Fruit fly (Drosophila melanogaster) whole organism, embryonic: ENCODE measurements around the gene CG6567.
A peak's percentile ranks its signal among the peaks of the same experiment; 100 is the strongest.

Source experiments
- BEAF-32 ChIP-seq: fragments of 200-800 bp; sonication (Bioruptor generic); optimal IDR thresholded peaks from 3 replicates; lab custom pipeline; 2017; ENCODE audit warnings: missing biosample characterization, missing genetic modification characterization, mild to moderate bottlenecking, moderate library complexity, missing genetic modification reagents
- Blimp-1 ChIP-seq: fragments of 200-800 bp; sonication (Bioruptor generic); optimal IDR thresholded peaks from 3 replicates; lab custom pipeline; 2018; ENCODE audit warnings: missing biosample characterization, missing genetic modification characterization, mild to moderate bottlenecking, moderate library complexity, missing genetic modification reagents
- CG10147 ChIP-seq: fragments of 200-800 bp; sonication (Bioruptor generic); optimal IDR thresholded peaks from 2 replicates; lab custom pipeline; 2019; ENCODE audit warnings: missing biosample characterization, mild to moderate bottlenecking, missing genetic modification characterization, moderate library complexity
- CG10267 ChIP-seq: fragments of 200-800 bp; sonication (Bioruptor generic); optimal IDR thresholded peaks from 2 replicates; lab custom pipeline; 2018; ENCODE audit warnings: missing biosample characterization, mild to moderate bottlenecking, missing genetic modification characterization, moderate library complexity
- CG10543 ChIP-seq: fragments of 200-800 bp; sonication (Bioruptor generic); optimal IDR thresholded peaks from 3 replicates; lab custom pipeline; 2017; ENCODE audit warnings: missing biosample characterization, mild to moderate bottlenecking, missing genetic modification characterization, moderate library complexity
- CG11504 ChIP-seq: fragments of 200-800 bp; sonication (Bioruptor generic); optimal IDR thresholded peaks from 3 replicates; lab custom pipeline; 2019; ENCODE audit warnings: missing biosample characterization, mild to moderate bottlenecking, missing genetic modification characterization, moderate library complexity
- CG12391 ChIP-seq: fragments of 200-800 bp; sonication (Bioruptor generic); optimal IDR thresholded peaks from 3 replicates; lab custom pipeline; 2018; ENCODE audit warnings: missing biosample characterization, mild to moderate bottlenecking, missing genetic modification characterization, moderate library complexity
- CG13287 ChIP-seq: fragments of 200-800 bp; sonication (Bioruptor generic); IDR thresholded peaks from 2 replicates; pipeline ENCODE4 v1.3.6; 2022; ENCODE audit warnings: missing biosample characterization, missing genetic modification characterization; ENCODE audit not compliant: partially characterized antibody
- CG15269 ChIP-seq: fragments of 200-800 bp; sonication (Bioruptor generic); optimal IDR thresholded peaks from 2 replicates; lab custom pipeline; 2018; ENCODE audit warnings: missing biosample characterization, mild to moderate bottlenecking, missing genetic modification characterization, moderate library complexity
- CG15696 ChIP-seq: fragments of 200-800 bp; sonication (Bioruptor generic); optimal IDR thresholded peaks from 2 replicates; lab custom pipeline; 2019; ENCODE audit warnings: missing biosample characterization, mild to moderate bottlenecking, missing genetic modification characterization, moderate library complexity
- CG1647 ChIP-seq: fragments of 200-800 bp; sonication (Bioruptor generic); optimal IDR thresholded peaks from 3 replicates; lab custom pipeline; 2016; ENCODE audit warnings: missing biosample characterization, missing genetic modification characterization
- CG17802 ChIP-seq: fragments of 200-800 bp; sonication (Bioruptor generic); optimal IDR thresholded peaks from 2 replicates; lab custom pipeline; 2018; ENCODE audit warnings: missing biosample characterization, mild to moderate bottlenecking, missing genetic modification characterization, moderate library complexity
- CG18619 ChIP-seq: fragments of 200-800 bp; sonication (Bioruptor generic); optimal IDR thresholded peaks from 3 replicates; lab custom pipeline; 2017; ENCODE audit warnings: missing biosample characterization, mild to moderate bottlenecking, missing genetic modification characterization
- CG31365 ChIP-seq: fragments of 200-800 bp; sonication (Bioruptor generic); optimal IDR thresholded peaks from 2 replicates; lab custom pipeline; 2018; ENCODE audit warnings: missing biosample characterization, mild to moderate bottlenecking, missing genetic modification characterization
- CG31441 ChIP-seq: fragments of 200-800 bp; sonication (Bioruptor generic); IDR thresholded peaks from 2 replicates; pipeline ENCODE4 v1.3.6; 2022; ENCODE audit warnings: missing biosample characterization, missing genetic modification characterization
- CG3163 ChIP-seq: fragments of 200-800 bp; sonication (Bioruptor generic); optimal IDR thresholded peaks from 3 replicates; lab custom pipeline; 2016; ENCODE audit warnings: missing biosample characterization, missing genetic modification characterization
- CG3281 ChIP-seq: fragments of 200-800 bp; sonication (Bioruptor generic); optimal IDR thresholded peaks from 3 replicates; lab custom pipeline; 2017; ENCODE audit warnings: missing biosample characterization, mild to moderate bottlenecking, missing genetic modification characterization
- CG3407 ChIP-seq: fragments of 200-800 bp; sonication (Bioruptor generic); optimal IDR thresholded peaks from 2 replicates; lab custom pipeline; 2018; ENCODE audit warnings: missing biosample characterization, mild to moderate bottlenecking, missing genetic modification characterization
- CG6272 ChIP-seq: fragments of 200-800 bp; sonication (Bioruptor generic); IDR thresholded peaks from 2 replicates; pipeline ENCODE4 v1.3.6; 2022; ENCODE audit warnings: missing biosample characterization, missing genetic modification characterization
- CG8290 ChIP-seq, 3 experiments: fragments of 200-800 bp; sonication (Bioruptor generic); optimal IDR thresholded peaks; 2 replicates each; lab custom pipeline; 2016 to 2019; ENCODE audit warnings: missing biosample characterization in 3 of 3, missing genetic modification characterization in 3 of 3, mild to moderate bottlenecking in 2 of 3, moderate library complexity in 1 of 3
- CG9437 ChIP-seq: fragments of 200-800 bp; sonication (Bioruptor generic); optimal IDR thresholded peaks from 2 replicates; lab custom pipeline; 2018; ENCODE audit warnings: missing biosample characterization, mild to moderate bottlenecking, missing genetic modification characterization
- CG9932 ChIP-seq: fragments of 200-800 bp; sonication (Bioruptor generic); IDR thresholded peaks from 2 replicates; pipeline ENCODE4 v1.3.6; 2022; ENCODE audit warnings: missing biosample characterization, missing genetic modification characterization
- Camta ChIP-seq: fragments of 200-800 bp; sonication (Bioruptor generic); optimal IDR thresholded peaks from 2 replicates; lab custom pipeline; 2016; ENCODE audit warnings: missing biosample characterization, missing genetic modification characterization
- D19B ChIP-seq: fragments of 200-800 bp; sonication (Bioruptor generic); optimal IDR thresholded peaks from 2 replicates; lab custom pipeline; 2017; ENCODE audit warnings: missing biosample characterization, mild to moderate bottlenecking, missing genetic modification characterization
- HLH54F ChIP-seq: fragments of 200-800 bp; sonication (Bioruptor generic); optimal IDR thresholded peaks from 3 replicates; lab custom pipeline; 2016; ENCODE audit warnings: missing biosample characterization, missing genetic modification characterization
- HLHmδ ChIP-seq: fragments of 200-800 bp; sonication (Bioruptor generic); optimal IDR thresholded peaks from 2 replicates; lab custom pipeline; 2018; ENCODE audit warnings: missing biosample characterization, mild to moderate bottlenecking, missing genetic modification characterization, moderate library complexity
- HmgZ ChIP-seq: fragments of 200-800 bp; sonication (Bioruptor generic); optimal IDR thresholded peaks from 2 replicates; lab custom pipeline; 2018; ENCODE audit warnings: missing biosample characterization, mild to moderate bottlenecking, missing genetic modification characterization
- Hr3 ChIP-seq: fragments of 200-800 bp; sonication (Bioruptor generic); optimal IDR thresholded peaks from 3 replicates; lab custom pipeline; 2016; ENCODE audit warnings: missing biosample characterization, missing genetic modification characterization
- MESR4 ChIP-seq: fragments of 200-800 bp; sonication (Bioruptor generic); optimal IDR thresholded peaks from 2 replicates; lab custom pipeline; 2018; ENCODE audit warnings: missing biosample characterization, mild to moderate bottlenecking, missing genetic modification characterization, moderate library complexity
- Pdp1 ChIP-seq, 2 experiments: fragments of 200-800 bp; sonication (Bioruptor generic); optimal IDR thresholded peaks; 3 replicates each; lab custom pipeline; 2016; ENCODE audit warnings: missing biosample characterization in 2 of 2, missing genetic modification characterization in 2 of 2, mild to moderate bottlenecking in 1 of 2, moderate library complexity in 1 of 2
- Rfx ChIP-seq: fragments of 200-800 bp; sonication (Bioruptor generic); IDR thresholded peaks from 2 replicates; pipeline ENCODE4 v1.3.6; 2022; ENCODE audit warnings: missing biosample characterization, missing genetic modification characterization
- YL-1 ChIP-seq: fragments of 200-800 bp; sonication (Bioruptor generic); optimal IDR thresholded peaks from 3 replicates; lab custom pipeline; 2017; ENCODE audit warnings: missing biosample characterization, mild to moderate bottlenecking, missing genetic modification characterization
- amos ChIP-seq: fragments of 200-800 bp; sonication (Bioruptor generic); IDR thresholded peaks from 2 replicates; pipeline ENCODE4 v1.3.6; 2022; ENCODE audit warnings: missing biosample characterization, missing genetic modification characterization; ENCODE audit not compliant: partially characterized antibody
- ap ChIP-seq: fragments of 200-800 bp; sonication (Bioruptor generic); IDR thresholded peaks from 2 replicates; pipeline ENCODE4 v1.3.6; 2022; ENCODE audit warnings: missing biosample characterization, missing genetic modification characterization
- az2 ChIP-seq: fragments of 200-800 bp; sonication (Bioruptor generic); optimal IDR thresholded peaks from 3 replicates; lab custom pipeline; 2016; ENCODE audit warnings: missing biosample characterization, missing genetic modification characterization
- bbx ChIP-seq: fragments of 200-800 bp; sonication (Bioruptor generic); IDR thresholded peaks from 2 replicates; pipeline ENCODE4 v1.3.6; 2022; ENCODE audit warnings: missing biosample characterization, missing genetic modification characterization; ENCODE audit not compliant: partially characterized antibody
- bigmax ChIP-seq: fragments of 200-800 bp; sonication (Bioruptor generic); optimal IDR thresholded peaks from 2 replicates; lab custom pipeline; 2018; ENCODE audit warnings: missing biosample characterization, mild to moderate bottlenecking, missing genetic modification characterization
- chif ChIP-seq, 2 experiments: fragments of 200-800 bp; sonication (Bioruptor generic); optimal IDR thresholded peaks; 3 replicates each; lab custom pipeline; 2016; ENCODE audit warnings: missing biosample characterization in 2 of 2, missing genetic modification characterization in 2 of 2
- danr ChIP-seq: fragments of 200-800 bp; sonication (Bioruptor generic); IDR thresholded peaks from 2 replicates; pipeline ENCODE4 v1.3.6; 2022; ENCODE audit warnings: missing biosample characterization, missing genetic modification characterization
- ftz-f1 ChIP-seq: fragments of 200-800 bp; sonication (Bioruptor generic); optimal IDR thresholded peaks from 2 replicates; lab custom pipeline; 2016; ENCODE audit warnings: missing biosample characterization, missing genetic modification characterization
- gem ChIP-seq: fragments of 200-800 bp; sonication (Bioruptor generic); optimal IDR thresholded peaks from 2 replicates; lab custom pipeline; 2019; ENCODE audit warnings: missing biosample characterization, mild to moderate bottlenecking, missing genetic modification characterization, moderate library complexity
- ken ChIP-seq: fragments of 200-800 bp; sonication (Bioruptor generic); IDR thresholded peaks from 3 replicates; pipeline ENCODE4 v1.3.6; 2022; ENCODE audit warnings: missing biosample characterization, missing genetic modification characterization
- kni ChIP-seq: fragments of 200-800 bp; sonication (Bioruptor generic); optimal IDR thresholded peaks from 3 replicates; lab custom pipeline; 2017; ENCODE audit warnings: mild to moderate bottlenecking, missing biosample characterization, missing genetic modification reagents, missing genetic modification characterization
- oc ChIP-seq: fragments of 200-800 bp; sonication (Bioruptor generic); optimal IDR thresholded peaks from 2 replicates; lab custom pipeline; 2018; ENCODE audit warnings: missing biosample characterization, mild to moderate bottlenecking, missing genetic modification characterization, moderate library complexity
- stwl ChIP-seq: fragments of 200-800 bp; sonication (Bioruptor generic); optimal IDR thresholded peaks from 3 replicates; lab custom pipeline; 2018; ENCODE audit warnings: missing biosample characterization, mild to moderate bottlenecking, missing genetic modification characterization, moderate library complexity
- tll ChIP-seq, 2 experiments: fragments of 200-800 bp in 1 of 2; fragments of >200 bp in 1 of 2; sonication (Bioruptor generic) in 1 of 2; optimal IDR thresholded peaks; 2 replicates each; lab custom pipeline; 2017 to 2019; ENCODE audit warnings: missing biosample characterization in 2 of 2, missing genetic modification characterization in 2 of 2, mild to moderate bottlenecking in 1 of 2, moderate library complexity in 1 of 2
- wor ChIP-seq: fragments of 200-800 bp; sonication (Bioruptor generic); IDR thresholded peaks from 2 replicates; pipeline ENCODE4 v1.3.6; 2022; ENCODE audit warnings: missing biosample characterization, missing genetic modification characterization

The CG6567 gene

DNA sequence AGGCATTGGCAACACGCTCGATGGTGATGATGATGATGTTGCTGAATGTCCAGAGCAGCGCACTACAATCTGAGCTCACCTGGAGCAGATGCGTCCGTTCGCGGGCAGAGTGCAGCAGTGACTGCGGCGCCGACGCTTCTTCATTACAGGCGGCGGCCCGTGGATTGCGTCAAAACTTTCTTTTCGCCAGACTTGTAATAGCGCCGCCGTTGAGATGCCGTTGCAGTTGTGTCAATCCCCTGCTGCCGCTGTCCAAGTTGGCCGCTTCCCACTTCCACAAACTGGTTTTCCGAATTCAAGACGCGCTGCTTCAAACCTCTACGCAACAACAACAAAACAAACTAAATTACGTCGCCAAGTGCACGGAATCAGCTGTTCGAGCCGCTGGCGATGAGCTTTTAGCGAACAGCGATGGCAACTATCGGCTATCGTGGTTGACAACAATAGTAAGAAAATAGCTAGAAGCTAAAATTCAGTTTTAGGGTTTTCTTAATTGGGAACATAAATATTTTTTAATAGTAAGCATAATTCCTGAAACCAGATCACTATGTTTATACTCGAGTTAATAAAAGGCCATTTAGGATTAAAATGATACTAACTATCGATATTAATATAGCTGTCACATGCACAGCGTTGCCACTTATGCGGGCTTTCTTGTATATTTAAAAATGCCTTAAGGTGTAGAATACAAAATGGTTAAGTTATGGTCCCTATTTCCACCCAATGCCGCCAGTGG lies 27.7 kb upstream of the CG6567 start, which contains the start of gene Tpc1 (continued):
- TF ChIP-seq BEAF-32 (GFP tag; lab: Kevin White, UChicago) (peak; percentile 95), CG12391 (tag; lab: Kevin White, UChicago) (peak; percentile 63), CG3407 (no peak), CG8290 (GFP tag; optimal IDR thresholded peaks at IDR 0.05; lab: Kevin White, UChicago) (peak; percentile 30), CG8290 (tag; optimal IDR thresholded peaks at IDR 0.05; lab: Kevin White, UChicago) (no peak), amos (GFP tag; lab: Robert Waterston, UW) (peak; percentile 82; the same call in 1 of the 2 replicates), HLH54F (GFP tag; lab: Kevin White, UChicago) (peak; percentile 62), D19B (GFP tag; lab: Kevin White, UChicago) (no peak), CG9932 (peak; percentile 72), YL-1 (GFP tag; lab: Kevin White, UChicago) (peak; percentile 23), HmgZ (peak; percentile 71), CG9437 (GFP tag; lab: Kevin White, UChicago) (peak; percentile 70), danr (GFP tag; lab: Robert Waterston, UW) (no peak), Camta (GFP tag; lab: Kevin White, UChicago) (no peak), CG15269 (peak; percentile 2), tll (GFP tag; optimal IDR thresholded peaks at IDR 0.05; lab: Kevin White, UChicago) (peak in 1 of 2 experiments; percentile 1), Hr3 (peak; percentile 23), HLHmδ (peak; percentile 36), stwl (tag; lab: Kevin White, UChicago) (peak; percentile 36), CG17802 (tag; lab: Kevin White, UChicago) (no peak), Blimp-1 (GFP tag; lab: Kevin White, UChicago) (peak; percentile 83), CG31441 (GFP tag; lab: Robert Waterston, UW) (peak; percentile 23; the same call in 1 of the 2 replicates), kni (GFP tag; lab: Kevin White, UChicago) (peak; percentile 59), oc (tag; lab: Kevin White, UChicago) (peak; percentile 1), CG10267 (tag; lab: Kevin White, UChicago) (peak; percentile 55), ftz-f1 (GFP tag; lab: Kevin White, UChicago) (peak; percentile 5), chif (GFP tag; optimal IDR thresholded peaks at IDR 0.05; lab: Kevin White, UChicago) (peak; percentile 10 to 19), CG6272 (peak; percentile 56; the same call in 1 of the 2 replicates), CG10147 (GFP tag; lab: Kevin White, UChicago) (peak; percentile 46), CG3281 (GFP tag; lab: Kevin White, UChicago) (peak; percentile 8), Pdp1 (GFP tag; optimal IDR thresholded peaks at IDR 0.05; lab: Kevin White, UChicago) (peak in 1 of 2 experiments; percentile 93), CG13287 (GFP tag; lab: Robert Waterston, UW) (peak; percentile 92), CG11504 (tag; lab: Kevin White, UChicago) (peak; percentile 88), ap (GFP tag; lab: Robert Waterston, UW) (no peak), bbx (peak; percentile 55), wor (GFP tag; lab: Robert Waterston, UW) (no peak), az2 (GFP tag; lab: Kevin White, UChicago) (no peak), Rfx (peak; percentile 51), CG10543 (GFP tag; lab: Kevin White, UChicago) (peak; percentile 9), bigmax (GFP tag; lab: Kevin White, UChicago) (no peak), CG1647 (GFP tag; lab: Kevin White, UChicago) (peak; percentile 9), ken (GFP tag; lab: Robert Waterston, UW) (no peak), CG3163 (peak; percentile 7), CG31365 (tag; lab: Kevin White, UChicago) (no peak), CG18619 (GFP tag; lab: Kevin White, UChicago) (peak; percentile 25), CG15696 (peak; percentile 26), gem (tag; lab: Kevin White, UChicago) (peak; percentile 57), MESR4 (GFP tag; lab: Kevin White, UChicago) (peak; percentile 52)
